Worm (Caenorhabditis elegans): ENCODE data around the gene msi-1.

DNA sequence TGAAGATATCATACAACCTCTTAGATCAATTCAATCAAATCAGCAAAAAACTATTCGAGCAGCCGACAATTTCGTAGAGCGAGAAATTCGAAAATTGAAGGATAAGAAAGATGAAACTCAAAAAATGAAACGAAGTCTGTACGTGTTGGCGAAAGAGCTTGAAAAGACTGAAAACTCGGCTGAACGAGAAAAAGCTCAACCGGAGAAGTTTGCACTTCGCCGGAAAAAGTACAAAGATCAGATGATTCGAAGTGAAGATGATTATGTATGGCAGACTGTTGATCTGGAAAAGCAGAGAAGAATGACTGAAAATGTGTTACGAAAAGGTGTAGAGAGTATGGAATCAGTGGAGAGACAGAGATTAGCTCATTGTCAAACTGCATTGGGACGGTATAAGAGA, 36.9 kb upstream of the msi-1 start:
- no peak for TF ChIP-seq unc-62 (GFP tag; optimal IDR thresholded peaks at IDR 0.05)
- no peak for TF ChIP-seq elt-3 (tag; optimal IDR thresholded peaks at IDR 0.05)
- TF ChIP-seq pha-4 (tag; optimal IDR thresholded peaks at IDR 0.05) = no peak
- no peak for TF ChIP-seq nhr-76 (tag; optimal IDR thresholded peaks at IDR 0.05)
- TF ChIP-seq nhr-12 (tag; optimal IDR thresholded peaks at IDR 0.05) = no peak

Measured in whole organism, mixed stage, embryonic.